Worm (Caenorhabditis elegans): Measurements from ENCODE around the gene lgc-43.

DNA sequence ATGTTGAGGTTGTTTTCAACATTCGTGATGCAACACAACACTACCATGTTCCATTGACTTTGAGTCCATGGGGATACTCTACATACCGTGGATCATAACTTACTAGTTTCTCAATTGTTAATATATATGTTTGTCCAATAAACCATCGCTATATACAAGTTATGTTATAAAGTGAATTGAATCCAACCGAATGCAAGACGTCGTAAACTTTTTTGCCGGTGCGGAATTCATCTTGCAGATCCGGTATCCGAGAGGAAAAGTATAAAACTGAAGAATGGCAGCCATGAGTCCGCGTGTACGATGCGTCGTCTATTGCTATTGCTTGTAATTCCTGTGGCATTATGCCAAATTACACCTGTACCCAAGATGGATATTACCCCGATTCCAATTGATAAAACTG lies 29.8 kb downstream of the lgc-43 start, which contains the start of gene R09H10.6:
- TF ChIP-seq lin-13 (GFP tag; optimal IDR thresholded peaks at IDR 0.05) = no peak
- TF ChIP-seq nhr-77 (tag; optimal IDR thresholded peaks at IDR 0.05) = no peak
- no peak for TF ChIP-seq ceh-62 (tag; optimal IDR thresholded peaks at IDR 0.05)

Data from whole organism, L4 larva.